Worm (Caenorhabditis elegans): ENCODE measurements around the gene col-129.

The col-129 gene

ce11 chrIV:12124314-12125084, 14.3 kb upstream of the col-129 start, which contains the start of gene dhhc-6:
Gene dhhc-6 (plus strand): TSS chrIV:12124952.
- TF ChIP-seq lsy-12 (tag; optimal IDR thresholded peaks at IDR 0.05) (no peak), elt-3 (tag; optimal IDR thresholded peaks at IDR 0.05) (no peak), ceh-82 (tag; optimal IDR thresholded peaks at IDR 0.05) (no peak), nfya-1 (tag; optimal IDR thresholded peaks at IDR 0.05; ENCODE audit: insufficient read depth) (no peak), skn-1 (tag; optimal IDR thresholded peaks at IDR 0.05) (no peak), ztf-4 (tag; optimal IDR thresholded peaks at IDR 0.05) (no peak), ceh-28 (tag; optimal IDR thresholded peaks at IDR 0.05) (no peak), fkh-10 (GFP tag; optimal IDR thresholded peaks at IDR 0.05) (no peak), nhr-11 (tag; optimal IDR thresholded peaks at IDR 0.05) (no peak), pqm-1 (tag; optimal IDR thresholded peaks at IDR 0.05) (no peak)

DNA sequence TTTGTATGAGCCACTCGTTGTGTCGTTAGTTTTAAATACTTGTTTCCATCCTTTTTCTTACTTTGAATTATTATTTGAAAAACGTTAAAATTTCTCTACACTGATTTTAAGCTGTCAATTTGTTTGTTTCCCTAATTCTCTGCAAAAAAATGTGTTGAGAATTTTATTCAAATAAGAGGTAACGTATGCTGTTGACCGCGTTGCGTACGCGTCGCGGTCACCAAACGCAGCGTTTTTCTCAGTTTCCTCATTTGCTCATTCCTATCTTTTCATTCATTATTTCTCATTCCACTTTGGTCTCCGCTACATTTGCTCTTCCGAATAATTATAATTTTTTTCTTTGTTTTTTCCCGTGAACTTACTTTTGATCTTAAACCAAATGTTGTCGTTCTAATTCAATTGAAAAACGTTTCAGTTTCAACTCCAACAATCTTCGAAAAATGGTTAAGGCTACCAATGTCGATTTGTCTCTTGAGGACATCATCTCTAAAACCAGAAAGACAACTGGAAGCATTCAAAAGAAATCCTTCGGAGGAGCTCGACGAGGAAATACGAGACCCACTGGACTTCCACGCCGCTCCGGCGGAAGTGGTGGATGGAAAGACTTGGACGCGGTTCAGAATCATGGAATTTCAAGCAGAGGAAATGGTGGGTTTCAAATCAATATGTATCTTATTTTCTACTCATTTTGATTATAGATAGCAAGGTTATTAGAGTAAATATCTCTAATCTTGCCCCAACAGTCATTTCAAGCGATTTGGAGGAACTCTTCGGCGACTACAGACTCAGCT, 12.8 kb upstream of the col-129 start, which contains the start of gene aly-3:
Gene aly-3 (plus strand): TSS at position 409 of the 791 bp plus-strand sequence.
- TF ChIP-seq ceh-28 (tag; optimal IDR thresholded peaks at IDR 0.05) = no peak
- TF ChIP-seq lin-39 (tag; optimal IDR thresholded peaks at IDR 0.05) = peak; percentile 9
- no peak for TF ChIP-seq ztf-11 (tag; optimal IDR thresholded peaks at IDR 0.05)
- TF ChIP-seq ceh-82 (tag; optimal IDR thresholded peaks at IDR 0.05) = no peak
- no peak for TF ChIP-seq pqm-1 (tag; optimal IDR thresholded peaks at IDR 0.05)
- no peak for TF ChIP-seq zag-1 (tag; optimal IDR thresholded peaks at IDR 0.05)
- peak; percentile 34 for TF ChIP-seq hmg-11 (tag; optimal IDR thresholded peaks at IDR 0.05)
- no peak for TF ChIP-seq daf-12 (tag; optimal IDR thresholded peaks at IDR 0.05)
- TF ChIP-seq elt-2 (tag; optimal IDR thresholded peaks at IDR 0.05) = peak; percentile 4
- TF ChIP-seq unc-62 (GFP tag; optimal IDR thresholded peaks at IDR 0.05) = no peak
- peak; percentile 59 for TF ChIP-seq pha-4 (tag; optimal IDR thresholded peaks at IDR 0.05)
- peak; percentile 15 for TF ChIP-seq ama-1 (optimal IDR thresholded peaks at IDR 0.05)
- no peak for TF ChIP-seq jun-1 (tag; optimal IDR thresholded peaks at IDR 0.05)
- TF ChIP-seq elt-1 (tag; optimal IDR thresholded peaks at IDR 0.05) = no peak
- TF ChIP-seq lin-15B (tag; optimal IDR thresholded peaks at IDR 0.05) = peak; percentile 13
- TF ChIP-seq fkh-2 (tag; optimal IDR thresholded peaks at IDR 0.05) = no peak
- TF ChIP-seq eor-1 (tag; optimal IDR thresholded peaks at IDR 0.05) = no peak
- no peak for TF ChIP-seq nhr-237 (tag; optimal IDR thresholded peaks at IDR 0.05)
- TF ChIP-seq skn-1 (tag; optimal IDR thresholded peaks at IDR 0.05) = no peak
- TF ChIP-seq nhr-25 (tag; optimal IDR thresholded peaks at IDR 0.05) = no peak
- TF ChIP-seq unc-39 (tag; optimal IDR thresholded peaks at IDR 0.05) = no peak
- peak; percentile 63 for TF ChIP-seq nfya-1 (tag; optimal IDR thresholded peaks at IDR 0.05; ENCODE audit: insufficient read depth)

DNA sequence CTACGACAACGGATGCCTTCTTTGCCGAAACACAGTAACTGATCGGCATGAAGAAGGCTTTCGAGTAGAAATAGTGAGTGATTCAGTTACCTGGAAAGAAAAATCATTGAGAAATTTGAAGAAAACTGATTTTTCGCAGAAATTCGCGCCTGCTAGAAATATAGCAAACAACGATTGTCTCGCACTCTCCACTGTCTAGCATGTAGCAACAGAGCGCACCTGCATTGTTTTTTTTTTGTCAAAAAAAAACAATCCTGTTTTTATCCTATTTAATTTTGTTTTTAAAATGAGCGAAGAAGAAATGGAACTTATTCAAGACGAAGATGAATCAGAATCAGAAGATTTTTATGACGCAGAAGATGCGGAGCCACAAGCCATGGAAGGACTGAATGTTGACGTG, 10.8 kb upstream of the col-129 start, which contains the start of the genes ddb-1 and M18.6:
Gene ddb-1 (minus strand): TSS at position 90 of the 400 bp plus-strand sequence.
Gene M18.6 (plus strand): TSS at position 235 of the 400 bp plus-strand sequence.
- TF ChIP-seq ceh-82 (tag; optimal IDR thresholded peaks at IDR 0.05) (no peak), ztf-4 (tag; optimal IDR thresholded peaks at IDR 0.05) (no peak), lin-39 (tag; optimal IDR thresholded peaks at IDR 0.05) (peak; percentile 30), nhr-67 (tag; optimal IDR thresholded peaks at IDR 0.05) (no peak), nhr-12 (tag; optimal IDR thresholded peaks at IDR 0.05) (no peak), nhr-237 (tag; optimal IDR thresholded peaks at IDR 0.05) (no peak), fos-1 (tag; optimal IDR thresholded peaks at IDR 0.05) (no peak), eor-1 (tag; optimal IDR thresholded peaks at IDR 0.05) (no peak), snpc-4 (tag; optimal IDR thresholded peaks at IDR 0.05) (peak; percentile 7), egl-5 (tag; optimal IDR thresholded peaks at IDR 0.05) (no peak), nhr-28 (tag; optimal IDR thresholded peaks at IDR 0.05) (no peak), pha-4 (tag; optimal IDR thresholded peaks at IDR 0.05) (peak; percentile 81), pqm-1 (tag; optimal IDR thresholded peaks at IDR 0.05) (no peak), zag-1 (tag; optimal IDR thresholded peaks at IDR 0.05) (no peak), elt-3 (tag; optimal IDR thresholded peaks at IDR 0.05) (no peak), lin-15B (tag; optimal IDR thresholded peaks at IDR 0.05) (peak; percentile 68), jun-1 (tag; optimal IDR thresholded peaks at IDR 0.05) (no peak), nhr-11 (tag; optimal IDR thresholded peaks at IDR 0.05) (no peak), fkh-10 (GFP tag; optimal IDR thresholded peaks at IDR 0.05) (no peak), ztf-11 (tag; optimal IDR thresholded peaks at IDR 0.05) (no peak), ceh-28 (tag; optimal IDR thresholded peaks at IDR 0.05) (no peak), nhr-77 (tag; optimal IDR thresholded peaks at IDR 0.05) (no peak), lsy-12 (tag; optimal IDR thresholded peaks at IDR 0.05) (no peak), tbx-2 (tag; optimal IDR thresholded peaks at IDR 0.05) (no peak), nhr-25 (tag; optimal IDR thresholded peaks at IDR 0.05) (peak; percentile 8), ama-1 (optimal IDR thresholded peaks at IDR 0.05) (no peak), elt-2 (tag; optimal IDR thresholded peaks at IDR 0.05) (peak; percentile 2), elt-1 (tag; optimal IDR thresholded peaks at IDR 0.05) (no peak), nfya-1 (tag; optimal IDR thresholded peaks at IDR 0.05; ENCODE audit: insufficient read depth) (peak; percentile 66), egl-27 (tag; optimal IDR thresholded peaks at IDR 0.05) (no peak), unc-62 (GFP tag; optimal IDR thresholded peaks at IDR 0.05) (no peak), ZK546.5 (tag; optimal IDR thresholded peaks at IDR 0.05) (no peak), hmg-11 (tag; optimal IDR thresholded peaks at IDR 0.05) (no peak), ceh-9 (tag; optimal IDR thresholded peaks at IDR 0.05) (no peak), nhr-23 (tag; optimal IDR thresholded peaks at IDR 0.05) (no peak), nhr-43 (tag; optimal IDR thresholded peaks at IDR 0.05; ENCODE audit: poor library complexity, severe bottlenecking) (no peak), aly-2 (tag; optimal IDR thresholded peaks at IDR 0.05) (no peak)

Data from whole organism, L3 larva.